Worm (Caenorhabditis elegans): ENCODE data around the gene jun-1.

Gene jun-1

ce11 chrII:9125007-9125406 is 12.1 kb downstream of the jun-1 start:
- TF ChIP-seq pqm-1 (tag; optimal IDR thresholded peaks at IDR 0.05) (peak; percentile 53), pha-4 (tag; optimal IDR thresholded peaks at IDR 0.05) (peak; percentile 17), hmg-11 (tag; optimal IDR thresholded peaks at IDR 0.05) (no peak), elt-2 (tag; optimal IDR thresholded peaks at IDR 0.05) (peak; percentile 3)

- TF ChIP-seq aly-2 (tag; optimal IDR thresholded peaks at IDR 0.05) (no peak), nhr-77 (tag; optimal IDR thresholded peaks at IDR 0.05) (no peak), ceh-82 (tag; optimal IDR thresholded peaks at IDR 0.05) (no peak), lsy-12 (tag; optimal IDR thresholded peaks at IDR 0.05) (no peak), nhr-12 (tag; optimal IDR thresholded peaks at IDR 0.05) (no peak), hmg-11 (tag; optimal IDR thresholded peaks at IDR 0.05) (peak; percentile 36), unc-39 (tag; optimal IDR thresholded peaks at IDR 0.05) (no peak), R02D3.7 (tag; optimal IDR thresholded peaks at IDR 0.05) (no peak), snpc-4 (tag; optimal IDR thresholded peaks at IDR 0.05) (no peak), elt-1 (tag; optimal IDR thresholded peaks at IDR 0.05) (no peak), pqm-1 (tag; optimal IDR thresholded peaks at IDR 0.05) (no peak), mdl-1 (tag; optimal IDR thresholded peaks at IDR 0.05) (no peak), egl-27 (tag; optimal IDR thresholded peaks at IDR 0.05) (no peak), fos-1 (tag; optimal IDR thresholded peaks at IDR 0.05) (peak; percentile 98), eor-1 (tag; optimal IDR thresholded peaks at IDR 0.05) (no peak), zag-1 (tag; optimal IDR thresholded peaks at IDR 0.05) (no peak), nhr-237 (tag; optimal IDR thresholded peaks at IDR 0.05) (no peak), nhr-25 (tag; optimal IDR thresholded peaks at IDR 0.05) (peak; percentile 6), daf-12 (tag; optimal IDR thresholded peaks at IDR 0.05) (no peak), ZK546.5 (tag; optimal IDR thresholded peaks at IDR 0.05) (no peak), pha-4 (tag; optimal IDR thresholded peaks at IDR 0.05) (peak; percentile 78), fkh-10 (GFP tag; optimal IDR thresholded peaks at IDR 0.05) (no peak), unc-62 (GFP tag; optimal IDR thresholded peaks at IDR 0.05) (no peak), ztf-11 (tag; optimal IDR thresholded peaks at IDR 0.05) (no peak), skn-1 (tag; optimal IDR thresholded peaks at IDR 0.05) (no peak), ceh-16 (tag; optimal IDR thresholded peaks at IDR 0.05) (no peak), nhr-76 (tag; optimal IDR thresholded peaks at IDR 0.05) (no peak), lin-39 (tag; optimal IDR thresholded peaks at IDR 0.05) (no peak), ztf-4 (tag; optimal IDR thresholded peaks at IDR 0.05) (no peak), elt-2 (tag; optimal IDR thresholded peaks at IDR 0.05) (peak; percentile 1), nhr-23 (tag; optimal IDR thresholded peaks at IDR 0.05) (peak; percentile 32), elt-3 (tag; optimal IDR thresholded peaks at IDR 0.05) (peak in 1 of 3 experiments; percentile 3)
Measured at ce11 chrII:9126965-9127364, 14.0 kb downstream of the jun-1 start.

ce11 chrII:9127379-9127778 is 14.4 kb downstream of the jun-1 start:
- TF ChIP-seq pqm-1 (tag; optimal IDR thresholded peaks at IDR 0.05) (no peak), ama-1 (optimal IDR thresholded peaks at IDR 0.05) (peak; percentile 44)

ce11 chrII:9128132-9128531 is 15.2 kb downstream of the jun-1 start:
- TF ChIP-seq R02D3.7 (tag; optimal IDR thresholded peaks at IDR 0.05): peak; percentile 43
- no peak for TF ChIP-seq unc-39 (tag; optimal IDR thresholded peaks at IDR 0.05)
- TF ChIP-seq ZK546.5 (tag; optimal IDR thresholded peaks at IDR 0.05): no peak
- no peak for TF ChIP-seq nhr-76 (tag; optimal IDR thresholded peaks at IDR 0.05)
- peak; percentile 97 for TF ChIP-seq nhr-23 (tag; optimal IDR thresholded peaks at IDR 0.05)
- peak; percentile 47 for TF ChIP-seq fos-1 (tag; optimal IDR thresholded peaks at IDR 0.05)
- no peak for TF ChIP-seq hmg-11 (tag; optimal IDR thresholded peaks at IDR 0.05)
- no peak for TF ChIP-seq nhr-12 (tag; optimal IDR thresholded peaks at IDR 0.05)
- peak; percentile 69 for TF ChIP-seq pqm-1 (tag; optimal IDR thresholded peaks at IDR 0.05)
- TF ChIP-seq pha-4 (tag; optimal IDR thresholded peaks at IDR 0.05): peak; percentile 29
- no peak for TF ChIP-seq elt-1 (tag; optimal IDR thresholded peaks at IDR 0.05)
- peak; percentile 76 for TF ChIP-seq ceh-28 (tag; optimal IDR thresholded peaks at IDR 0.05)
- peak in 1 of 3 experiments; percentile 89 for TF ChIP-seq elt-3 (tag; optimal IDR thresholded peaks at IDR 0.05)
- peak; percentile 16 for TF ChIP-seq ama-1 (optimal IDR thresholded peaks at IDR 0.05)
- TF ChIP-seq zag-1 (tag; optimal IDR thresholded peaks at IDR 0.05): no peak
- no peak for TF ChIP-seq eor-1 (tag; optimal IDR thresholded peaks at IDR 0.05)
- TF ChIP-seq nhr-25 (tag; optimal IDR thresholded peaks at IDR 0.05): peak; percentile 82
- peak; percentile 93 for TF ChIP-seq elt-2 (tag; optimal IDR thresholded peaks at IDR 0.05)
- TF ChIP-seq aly-2 (tag; optimal IDR thresholded peaks at IDR 0.05): no peak
- TF ChIP-seq nhr-11 (tag; optimal IDR thresholded peaks at IDR 0.05): no peak
- TF ChIP-seq nhr-43 (tag; optimal IDR thresholded peaks at IDR 0.05; ENCODE audit: poor library complexity, severe bottlenecking): peak; percentile 50
- no peak for TF ChIP-seq fkh-2 (tag; optimal IDR thresholded peaks at IDR 0.05)
- TF ChIP-seq nfya-1 (tag; optimal IDR thresholded peaks at IDR 0.05; ENCODE audit: insufficient read depth): peak; percentile 46
- TF ChIP-seq ztf-11 (tag; optimal IDR thresholded peaks at IDR 0.05): no peak
- TF ChIP-seq lsy-12 (tag; optimal IDR thresholded peaks at IDR 0.05): peak; percentile 65
